Worm (Caenorhabditis elegans) whole organism, L4 larva: Measurements from ENCODE around the gene R02F2.8.

Experiments used
- F26F4.8 ChIP-seq: fragments of 200-800 bp; sonication (Bioruptor generic); conservative IDR thresholded peaks from 2 replicates; pipeline ENCODE4 v1.3.6; 2022; ENCODE audit warnings: missing genetic modification characterization, missing compliant biosample characterization
- F37D6.2 ChIP-seq: sonication (generic microtip); optimal IDR thresholded peaks from 2 replicates; lab custom pipeline; 2016; ENCODE audit warnings: mild to moderate bottlenecking, missing genetic modification characterization, missing compliant biosample characterization
- R02D3.7 ChIP-seq: fragments of 150-350 bp; sonication (generic microtip); optimal IDR thresholded peaks from 3 replicates; lab custom pipeline; 2014; ENCODE audit warnings: missing biosample characterization, missing genetic modification characterization
- T20F7.1 ChIP-seq: fragments of 200-800 bp; sonication (Bioruptor generic); optimal IDR thresholded peaks from 2 replicates; lab custom pipeline; 2018; ENCODE audit warnings: mild to moderate bottlenecking, missing genetic modification characterization, missing compliant biosample characterization
- T26A8.4 ChIP-seq: fragments of 200-800 bp; sonication (Bioruptor generic); IDR thresholded peaks from 2 replicates; pipeline ENCODE4 v1.3.6; 2022; ENCODE audit warnings: missing genetic modification characterization, missing compliant biosample characterization
- Y48G9A.11 ChIP-seq: fragments of 200-800 bp; sonication (Bioruptor generic); IDR thresholded peaks from 2 replicates; pipeline ENCODE4 v1.3.6; 2022; ENCODE audit warnings: missing genetic modification reagents, missing genetic modification characterization, missing compliant biosample characterization
- ZK337.2 ChIP-seq: fragments of 200-800 bp; sonication (Bioruptor generic); IDR thresholded peaks from 2 replicates; pipeline ENCODE4 v1.3.6; 2022; ENCODE audit warnings: missing genetic modification reagents, missing genetic modification characterization, missing compliant biosample characterization
- aha-1 ChIP-seq: fragments of 150-350 bp; peaks from one replicate; lab custom pipeline; 2014; ENCODE audit warnings: missing biosample characterization, missing genetic modification characterization
- arid-1 ChIP-seq: fragments of 200-800 bp; sonication (Bioruptor generic); conservative IDR thresholded peaks from 2 replicates; pipeline ENCODE4 v1.3.6; 2022; ENCODE audit warnings: missing genetic modification reagents, missing genetic modification characterization, missing compliant biosample characterization
- daf-19 ChIP-seq: fragments of 200-800 bp; sonication (Bioruptor generic); conservative IDR thresholded peaks from 2 replicates; pipeline ENCODE4 v1.3.6; 2022; ENCODE audit warnings: missing genetic modification characterization, missing compliant biosample characterization
- dmd-8 ChIP-seq: fragments of 200-800 bp; sonication (Bioruptor generic); IDR thresholded peaks from 2 replicates; pipeline ENCODE4 v1.3.6; 2022; ENCODE audit warnings: missing genetic modification characterization, missing compliant biosample characterization
- dpl-1 ChIP-seq: fragments of 150-350 bp; optimal IDR thresholded peaks from 2 replicates; lab custom pipeline; 2014; ENCODE audit warnings: missing biosample characterization, missing genetic modification reagents, missing genetic modification characterization
- dve-1 ChIP-seq: sonication (generic microtip); optimal IDR thresholded peaks from 2 replicates; lab custom pipeline; 2017; ENCODE audit warnings: antibody characterized with exemption, mild to moderate bottlenecking, missing genetic modification characterization, missing compliant biosample characterization; ENCODE audit not compliant: insufficient read depth
- fkh-10 ChIP-seq: fragments of 150-350 bp; optimal IDR thresholded peaks from 2 replicates; lab custom pipeline; 2014; ENCODE audit warnings: missing biosample characterization, missing genetic modification reagents, missing genetic modification characterization
- fos-1 ChIP-seq: fragments of 150-350 bp; optimal IDR thresholded peaks from 2 replicates; lab custom pipeline; 2014; ENCODE audit warnings: missing biosample characterization, missing genetic modification characterization
- gei-8 ChIP-seq: fragments of 200-800 bp; sonication (Bioruptor generic); optimal IDR thresholded peaks from 2 replicates; lab custom pipeline; 2018; ENCODE audit warnings: mild to moderate bottlenecking, missing genetic modification characterization, missing compliant biosample characterization
- hif-1 ChIP-seq, 2 experiments: sonication (generic microtip); optimal IDR thresholded peaks; 2 replicates each; lab custom pipeline; 2016 to 2017; ENCODE audit warnings: missing compliant biosample characterization in 2 of 2, missing genetic modification characterization in 2 of 2, missing genetic modification reagents in 2 of 2, missing genotype in 2 of 2, mild to moderate bottlenecking in 1 of 2
- hmg-1.1 ChIP-seq: fragments of 200-800 bp; sonication (Bioruptor generic); IDR thresholded peaks from 2 replicates; pipeline ENCODE4 v1.3.6; 2022; ENCODE audit warnings: missing genetic modification reagents, missing genetic modification characterization, missing compliant biosample characterization
- lim-7 ChIP-seq: fragments of 200-800 bp; sonication (Bioruptor generic); IDR thresholded peaks from 2 replicates; pipeline ENCODE4 v1.3.6; 2022; ENCODE audit warnings: missing genetic modification characterization, missing compliant biosample characterization
- lin-15B ChIP-seq: fragments of 150-350 bp; sonication (generic microtip); optimal IDR thresholded peaks from 3 replicates; lab custom pipeline; 2014; ENCODE audit warnings: missing biosample characterization, missing genetic modification characterization
- lin-29 ChIP-seq: fragments of 200-800 bp; sonication (Bioruptor generic); IDR thresholded peaks from 2 replicates; pipeline ENCODE4 v1.3.6; 2022; ENCODE audit warnings: missing genetic modification reagents, missing genetic modification characterization, missing compliant biosample characterization
- lir-3 ChIP-seq: sonication (generic microtip); optimal IDR thresholded peaks from 2 replicates; lab custom pipeline; 2016; ENCODE audit warnings: mild to moderate bottlenecking, missing genetic modification characterization, missing compliant biosample characterization
- madf-5 ChIP-seq, 2 experiments: fragments of 200-800 bp; sonication (Bioruptor generic); IDR thresholded peaks; 2 replicates each; pipeline ENCODE4 v1.3.6; 2022; ENCODE audit warnings: missing compliant biosample characterization in 2 of 2, missing genetic modification characterization in 2 of 2
- madf-9 ChIP-seq: fragments of 200-800 bp; sonication (Bioruptor generic); conservative IDR thresholded peaks from 2 replicates; pipeline ENCODE4 v1.3.6; 2022; ENCODE audit warnings: missing genetic modification reagents, missing genetic modification characterization, missing compliant biosample characterization
- mep-1 ChIP-seq: fragments of 150-350 bp; sonication (generic microtip); optimal IDR thresholded peaks from 3 replicates; lab custom pipeline; 2014; ENCODE audit warnings: missing biosample characterization, missing genetic modification characterization
- mxl-2 ChIP-seq: fragments of 200-800 bp; sonication (Bioruptor generic); conservative IDR thresholded peaks from 2 replicates; pipeline ENCODE4 v1.3.6; 2022; ENCODE audit warnings: missing genetic modification reagents, missing genetic modification characterization, missing compliant biosample characterization
- mxl-3 ChIP-seq: fragments of 200-800 bp; sonication (Bioruptor generic); optimal IDR thresholded peaks from 2 replicates; lab custom pipeline; 2018; ENCODE audit warnings: mild to moderate bottlenecking, missing genetic modification characterization, missing compliant biosample characterization
- nhr-102 ChIP-seq: sonication (generic microtip); optimal IDR thresholded peaks from 2 replicates; lab custom pipeline; 2016; ENCODE audit warnings: mild to moderate bottlenecking, missing genetic modification characterization, moderate library complexity, missing compliant biosample characterization
- nhr-11 ChIP-seq: fragments of 150-350 bp; optimal IDR thresholded peaks from 2 replicates; lab custom pipeline; 2014; ENCODE audit warnings: missing biosample characterization, missing genetic modification characterization
- nhr-237 ChIP-seq: sonication (generic microtip); optimal IDR thresholded peaks from 2 replicates; lab custom pipeline; 2017; ENCODE audit warnings: missing biosample characterization, missing genetic modification characterization
- nhr-48 ChIP-seq: sonication (generic microtip); optimal IDR thresholded peaks from 2 replicates; lab custom pipeline; 2016; ENCODE audit warnings: mild to moderate bottlenecking, missing genetic modification characterization, missing compliant biosample characterization
- nhr-77 ChIP-seq: fragments of 150-350 bp; optimal IDR thresholded peaks from 2 replicates; lab custom pipeline; 2014; ENCODE audit warnings: missing biosample characterization, missing genetic modification characterization
- php-3 ChIP-seq: fragments of 200-800 bp; sonication (Bioruptor generic); IDR thresholded peaks from 2 replicates; pipeline ENCODE4 v1.3.6; 2022; ENCODE audit warnings: missing genetic modification reagents, missing genetic modification characterization, missing compliant biosample characterization
- rbr-2 ChIP-seq: sonication (generic microtip); optimal IDR thresholded peaks from 2 replicates; lab custom pipeline; 2016; ENCODE audit warnings: missing genotype, missing genetic modification characterization, missing compliant biosample characterization
- saeg-2 ChIP-seq: fragments of 200-800 bp; sonication (Bioruptor generic); IDR thresholded peaks from 2 replicates; pipeline ENCODE4 v1.3.6; 2022; ENCODE audit warnings: missing genetic modification reagents, missing genetic modification characterization, missing compliant biosample characterization
- sdz-12 ChIP-seq: fragments of 200-800 bp; sonication (Bioruptor generic); optimal IDR thresholded peaks from 2 replicates; lab custom pipeline; 2018; ENCODE audit warnings: mild to moderate bottlenecking, missing genetic modification characterization, missing compliant biosample characterization
- set-16 ChIP-seq: fragments of 200-800 bp; sonication (Bioruptor generic); IDR thresholded peaks from 2 replicates; pipeline ENCODE4 v1.3.6; 2022; ENCODE audit warnings: missing genetic modification reagents, missing genetic modification characterization, missing compliant biosample characterization
- snpc-1.2 ChIP-seq: fragments of 200-800 bp; sonication (Bioruptor generic); IDR thresholded peaks from 2 replicates; pipeline ENCODE4 v1.3.6; 2022; ENCODE audit warnings: missing genetic modification reagents, missing genetic modification characterization, missing compliant biosample characterization
- spr-1 ChIP-seq: sonication (generic microtip); optimal IDR thresholded peaks from 2 replicates; lab custom pipeline; 2016; ENCODE audit warnings: mild to moderate bottlenecking, missing genetic modification characterization, missing compliant biosample characterization
- spr-3 ChIP-seq: fragments of 200-800 bp; sonication (Bioruptor generic); optimal IDR thresholded peaks from 2 replicates; lab custom pipeline; 2018; ENCODE audit warnings: mild to moderate bottlenecking, missing genetic modification characterization, missing compliant biosample characterization
- tag-97 ChIP-seq: fragments of 200-800 bp; sonication (Bioruptor generic); IDR thresholded peaks from 2 replicates; pipeline ENCODE4 v1.3.6; 2022; ENCODE audit warnings: missing genetic modification characterization, missing compliant biosample characterization
- tra-1 ChIP-seq: fragments of 200-800 bp; sonication (Bioruptor generic); IDR thresholded peaks from 2 replicates; pipeline ENCODE4 v1.3.6; 2022; ENCODE audit warnings: missing genetic modification reagents, missing genetic modification characterization, missing compliant biosample characterization
- unc-39 ChIP-seq: sonication (generic microtip); optimal IDR thresholded peaks from 2 replicates; lab custom pipeline; 2017; ENCODE audit warnings: missing biosample characterization, missing genetic modification characterization
- unc-62 ChIP-seq, 3 experiments: fragments of 150-350 bp in 1 of 3; sonication (generic microtip); optimal IDR thresholded peaks in 2 of 3; peaks in 1 of 3; 1 replicate in 1 of 3; 2 replicates in 2 of 3; lab custom pipeline; 2014 to 2017; ENCODE audit warnings: missing biosample characterization in 3 of 3, missing genetic modification characterization in 3 of 3, missing genetic modification reagents in 3 of 3, missing genotype in 1 of 3
- zfp-3 ChIP-seq: fragments of 200-800 bp; sonication (Bioruptor generic); conservative IDR thresholded peaks from 2 replicates; pipeline ENCODE4 v1.3.6; 2022; ENCODE audit warnings: missing genetic modification reagents, missing genetic modification characterization, missing compliant biosample characterization
- zip-11 ChIP-seq: fragments of 200-800 bp; sonication (Bioruptor generic); IDR thresholded peaks from 2 replicates; pipeline ENCODE4 v1.3.6; 2022; ENCODE audit warnings: missing genetic modification characterization, missing compliant biosample characterization
- zip-2 ChIP-seq: fragments of 150-350 bp; optimal IDR thresholded peaks from 2 replicates; lab custom pipeline; 2014; ENCODE audit warnings: missing biosample characterization, missing genetic modification characterization
- ztf-7 ChIP-seq: fragments of 150-350 bp; optimal IDR thresholded peaks from 2 replicates; lab custom pipeline; 2014; ENCODE audit warnings: missing biosample characterization, missing genetic modification characterization

The R02F2.8 gene

DNA sequence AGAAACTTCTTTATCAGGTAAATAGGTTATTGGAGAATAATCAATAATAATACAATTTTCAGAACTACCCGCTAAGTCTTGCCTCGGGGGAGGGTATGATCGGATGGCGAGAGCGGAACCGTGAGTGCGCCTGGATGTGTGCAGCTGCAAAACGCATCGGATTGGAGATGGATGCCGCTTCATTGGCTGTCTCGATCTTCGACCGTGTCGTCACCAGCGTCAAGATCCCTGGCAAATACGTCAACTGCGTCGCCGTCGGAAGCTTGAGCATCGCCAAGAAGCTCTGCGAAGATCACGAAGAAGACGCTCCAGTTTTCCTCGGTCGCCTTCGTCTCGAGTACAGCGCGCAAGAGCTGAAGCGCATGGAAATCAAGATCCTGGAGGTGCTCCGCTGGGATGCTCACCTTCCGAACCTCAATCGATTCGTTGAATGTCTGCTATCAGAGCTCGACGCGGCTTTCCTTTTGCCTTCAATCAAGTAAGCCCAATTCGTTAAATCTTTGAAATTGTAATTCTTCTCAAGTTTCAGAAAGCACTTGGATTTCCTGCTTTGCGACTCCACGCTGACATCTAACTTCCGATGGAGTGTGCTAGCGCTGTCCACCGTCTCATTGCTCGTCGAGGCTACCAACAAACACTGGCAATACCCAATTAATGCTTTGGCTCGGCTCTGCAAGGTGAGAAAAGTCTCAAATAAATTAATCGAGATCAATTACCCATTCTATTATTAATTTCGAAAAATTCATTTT, 9.8 kb upstream of the R02F2.8 start (continued):
- TF ChIP-seq zip-11 (GFP tag; lab: Robert Waterston, UW) (no peak), lir-3 (no peak)

DNA sequence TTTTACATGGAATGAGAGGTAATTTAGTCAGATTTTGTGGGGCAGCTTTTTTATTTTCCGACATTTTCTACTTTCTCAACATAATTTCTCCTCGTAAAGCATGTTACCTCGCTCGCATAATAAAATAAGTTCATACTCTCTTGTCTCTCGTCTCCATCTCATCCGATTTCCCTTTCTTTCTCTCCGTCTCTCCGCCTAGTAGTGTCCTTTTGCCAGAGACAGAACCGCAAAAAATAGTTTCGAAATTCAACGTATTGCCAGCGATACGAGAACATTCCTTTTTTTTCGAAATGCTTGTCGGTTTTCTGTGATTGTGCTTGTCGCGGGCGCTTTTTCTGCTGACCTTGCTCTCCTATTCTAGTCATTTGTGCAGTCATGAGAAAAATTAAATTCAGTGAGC, 9.1 kb upstream of the R02F2.8 start:
- no peak for TF ChIP-seq spr-3
- no peak for TF ChIP-seq sdz-12
- TF ChIP-seq zip-2 (tag; lab: Kevin White, UChicago) = no peak
- no peak for TF ChIP-seq nhr-102 (tag; lab: Kevin White, UChicago)
- TF ChIP-seq lir-3 = no peak
- no peak for TF ChIP-seq F26F4.8 (GFP tag; lab: Robert Waterston, UW)
- TF ChIP-seq F37D6.2 (tag; lab: Kevin White, UChicago) = no peak
- TF ChIP-seq ZK337.2 = no peak
- peak; percentile 36 for TF ChIP-seq rbr-2 (tag; lab: Kevin White, UChicago)
- no peak for TF ChIP-seq arid-1 (GFP tag; lab: Robert Waterston, UW)
- no peak for TF ChIP-seq nhr-11 (tag; lab: Kevin White, UChicago)
- TF ChIP-seq aha-1 (tag; lab: Kevin White, UChicago) = peak; percentile 54
- no peak for TF ChIP-seq madf-5 (GFP tag; IDR thresholded peaks at IDR 0.05; lab: Robert Waterston, UW)
- no peak for TF ChIP-seq madf-9 (GFP tag; lab: Robert Waterston, UW)
- TF ChIP-seq lin-29 (GFP tag; lab: Robert Waterston, UW) = no peak
- no peak for TF ChIP-seq tag-97
- TF ChIP-seq nhr-77 (tag; lab: Kevin White, UChicago) = no peak
- TF ChIP-seq T20F7.1 = peak; percentile 19
- peak in 1 of 2 experiments; percentile 14 for TF ChIP-seq hif-1 (tag; optimal IDR thresholded peaks at IDR 0.05; lab: Kevin White, UChicago)
- TF ChIP-seq mep-1 = peak; percentile 20
- no peak for TF ChIP-seq nhr-237 (tag; lab: Kevin White, UChicago)
- no peak for TF ChIP-seq mxl-2 (GFP tag; lab: Robert Waterston, UW)
- no peak for TF ChIP-seq Y48G9A.11 (GFP tag; lab: Robert Waterston, UW)
- TF ChIP-seq spr-1 (tag; lab: Kevin White, UChicago) = no peak
- TF ChIP-seq zip-11 (GFP tag; lab: Robert Waterston, UW) = no peak
- no peak for TF ChIP-seq fos-1 (tag; lab: Kevin White, UChicago)
- 0 out of 2 replicates have a peak, but pooled peaks have one; percentile 7 for TF ChIP-seq zfp-3 (GFP tag; lab: Robert Waterston, UW)
- no peak for TF ChIP-seq dmd-8 (GFP tag; lab: Robert Waterston, UW)
- TF ChIP-seq hmg-1.1 (GFP tag; lab: Robert Waterston, UW) = peak; percentile 36; the same call in 1 of the 2 replicates
- TF ChIP-seq gei-8 = no peak
- TF ChIP-seq fkh-10 (GFP tag; lab: Kevin White, UChicago) = peak; percentile 30
- peak; percentile 44 for TF ChIP-seq dpl-1
- 0 out of 2 replicates have a peak, but pooled peaks have one; percentile 40 for TF ChIP-seq php-3 (GFP tag; lab: Robert Waterston, UW)
- TF ChIP-seq tra-1 (GFP tag; lab: Robert Waterston, UW) = no peak
- TF ChIP-seq unc-39 (tag; lab: Kevin White, UChicago) = no peak
- no peak for TF ChIP-seq unc-62 (GFP tag; optimal IDR thresholded peaks at IDR 0.05 in 1 of 2; lab: Kevin White, UChicago)
- no peak for TF ChIP-seq unc-62 (tag; optimal IDR thresholded peaks at IDR 0.05; lab: Kevin White, UChicago)
- no peak for TF ChIP-seq lin-15B (tag; lab: Kevin White, UChicago)
- no peak for TF ChIP-seq ztf-7 (tag; lab: Kevin White, UChicago)
- TF ChIP-seq lim-7 (GFP tag; lab: Robert Waterston, UW) = no peak
- TF ChIP-seq R02D3.7 (tag; lab: Kevin White, UChicago) = no peak
- no peak for TF ChIP-seq T26A8.4 (GFP tag; lab: Robert Waterston, UW)
- no peak for TF ChIP-seq saeg-2
- TF ChIP-seq dve-1 = peak; percentile 77
- no peak for TF ChIP-seq snpc-1.2 (GFP tag; lab: Robert Waterston, UW)
- peak; percentile 35 for TF ChIP-seq mxl-3
- TF ChIP-seq nhr-48 (tag; lab: Kevin White, UChicago) = no peak
- no peak for TF ChIP-seq daf-19 (GFP tag; lab: Robert Waterston, UW)
- TF ChIP-seq set-16 (GFP tag; lab: Robert Waterston, UW) = no peak
